Fruit fly (Drosophila melanogaster) whole organism, embryonic: ENCODE data around the gene CG32812.

Source experiments
- Adf1 ChIP-seq: fragments of 200-800 bp; sonication (Bioruptor generic); IDR thresholded peaks from 2 replicates; pipeline ENCODE4 v1.3.6; 2022; ENCODE audit warnings: missing biosample characterization, missing genetic modification characterization
- Bdp1 ChIP-seq: fragments of 200-800 bp; sonication (Bioruptor generic); optimal IDR thresholded peaks from 3 replicates; lab custom pipeline; 2016; ENCODE audit warnings: missing biosample characterization, missing genetic modification characterization
- CG10147 ChIP-seq: fragments of 200-800 bp; sonication (Bioruptor generic); optimal IDR thresholded peaks from 2 replicates; lab custom pipeline; 2019; ENCODE audit warnings: missing biosample characterization, mild to moderate bottlenecking, missing genetic modification characterization, moderate library complexity
- CG10543 ChIP-seq: fragments of 200-800 bp; sonication (Bioruptor generic); optimal IDR thresholded peaks from 3 replicates; lab custom pipeline; 2017; ENCODE audit warnings: missing biosample characterization, mild to moderate bottlenecking, missing genetic modification characterization, moderate library complexity
- CG11504 ChIP-seq: fragments of 200-800 bp; sonication (Bioruptor generic); optimal IDR thresholded peaks from 3 replicates; lab custom pipeline; 2019; ENCODE audit warnings: missing biosample characterization, mild to moderate bottlenecking, missing genetic modification characterization, moderate library complexity
- CG12769 ChIP-seq: fragments of 200-800 bp; sonication (Bioruptor generic); optimal IDR thresholded peaks from 2 replicates; lab custom pipeline; 2019; ENCODE audit warnings: missing biosample characterization, mild to moderate bottlenecking, missing genetic modification characterization, moderate library complexity
- CG15269 ChIP-seq: fragments of 200-800 bp; sonication (Bioruptor generic); optimal IDR thresholded peaks from 2 replicates; lab custom pipeline; 2018; ENCODE audit warnings: missing biosample characterization, mild to moderate bottlenecking, missing genetic modification characterization, moderate library complexity
- CG16779 ChIP-seq: fragments of 200-800 bp; sonication (Bioruptor generic); IDR thresholded peaks from 2 replicates; pipeline ENCODE4 v1.3.6; 2022; ENCODE audit warnings: missing biosample characterization, missing genetic modification characterization
- CG17568 ChIP-seq: fragments of 200-800 bp; sonication (Bioruptor generic); optimal IDR thresholded peaks from 2 replicates; lab custom pipeline; 2018; ENCODE audit warnings: missing biosample characterization, mild to moderate bottlenecking, missing genetic modification characterization, moderate library complexity
- CG2116 ChIP-seq: fragments of 200-800 bp; sonication (Bioruptor generic); optimal IDR thresholded peaks from 3 replicates; lab custom pipeline; 2018; ENCODE audit warnings: missing biosample characterization, mild to moderate bottlenecking, missing genetic modification characterization
- CG2678 ChIP-seq: fragments of 200-800 bp; sonication (Bioruptor generic); optimal IDR thresholded peaks from 3 replicates; lab custom pipeline; 2019; ENCODE audit warnings: missing biosample characterization, mild to moderate bottlenecking, missing genetic modification characterization, moderate library complexity
- CG32532 ChIP-seq: fragments of 200-800 bp; sonication (Bioruptor generic); IDR thresholded peaks from 2 replicates; pipeline ENCODE4 v1.3.6; 2022; ENCODE audit warnings: missing biosample characterization, missing genetic modification characterization
- CG32772 ChIP-seq: fragments of 200-800 bp; sonication (Bioruptor generic); IDR thresholded peaks from 2 replicates; pipeline ENCODE4 v1.3.6; 2022; ENCODE audit warnings: missing biosample characterization, missing genetic modification characterization
- CG42726 ChIP-seq: fragments of 200-800 bp; sonication (Bioruptor generic); IDR thresholded peaks from 2 replicates; pipeline ENCODE4 v1.3.6; 2022; ENCODE audit warnings: missing biosample characterization, missing genetic modification characterization; ENCODE audit not compliant: partially characterized antibody
- CG6175 ChIP-seq: fragments of 200-800 bp; sonication (Bioruptor generic); IDR thresholded peaks from 3 replicates; pipeline ENCODE4 v1.3.6; 2022; ENCODE audit warnings: missing biosample characterization, missing genetic modification characterization
- CG8290 ChIP-seq, 3 experiments: fragments of 200-800 bp; sonication (Bioruptor generic); optimal IDR thresholded peaks; 2 replicates each; lab custom pipeline; 2016 to 2019; ENCODE audit warnings: missing biosample characterization in 3 of 3, missing genetic modification characterization in 3 of 3, mild to moderate bottlenecking in 2 of 3, moderate library complexity in 1 of 3
- CG9609 ChIP-seq: fragments of 200-800 bp; sonication (Bioruptor generic); optimal IDR thresholded peaks from 3 replicates; lab custom pipeline; 2016; ENCODE audit warnings: missing biosample characterization, missing genetic modification characterization
- CHES-1-like ChIP-seq: fragments of 200-800 bp; sonication (Bioruptor generic); optimal IDR thresholded peaks from 2 replicates; lab custom pipeline; 2016; ENCODE audit warnings: missing biosample characterization, missing genetic modification characterization
- Chrac-16 ChIP-seq: fragments of 200-800 bp; sonication (Bioruptor generic); optimal IDR thresholded peaks from 3 replicates; lab custom pipeline; 2016; ENCODE audit warnings: missing biosample characterization, missing genetic modification characterization
- CkIIα-i1 ChIP-seq: fragments of 200-800 bp; sonication (Bioruptor generic); IDR thresholded peaks from 2 replicates; pipeline ENCODE4 v1.3.6; 2022; ENCODE audit warnings: missing biosample characterization, missing genetic modification characterization
- Dbx ChIP-seq: fragments of 200-800 bp; sonication (Bioruptor generic); IDR thresholded peaks from 3 replicates; pipeline ENCODE4 v1.3.6; 2022; ENCODE audit warnings: missing biosample characterization, missing genetic modification characterization
- Hey ChIP-seq: fragments of 200-800 bp; sonication (Bioruptor generic); optimal IDR thresholded peaks from 3 replicates; lab custom pipeline; 2018; ENCODE audit warnings: missing biosample characterization, mild to moderate bottlenecking, missing genetic modification characterization
- Med ChIP-seq: fragments of 200-800 bp; sonication (Bioruptor generic); peaks from one replicate; lab custom pipeline; 2016; ENCODE audit warnings: missing biosample characterization, missing genetic modification characterization, mild to moderate bottlenecking, inconsistent platforms, moderate library complexity
- NfI ChIP-seq: fragments of 200-800 bp; sonication (Bioruptor generic); optimal IDR thresholded peaks from 3 replicates; lab custom pipeline; 2018; ENCODE audit warnings: missing biosample characterization, mild to moderate bottlenecking, missing genetic modification characterization, moderate library complexity
- Oaz ChIP-seq: fragments of 200-800 bp; sonication (Bioruptor generic); IDR thresholded peaks from 2 replicates; pipeline ENCODE4 v1.3.6; 2022; ENCODE audit warnings: missing biosample characterization, missing genetic modification characterization
- Sin3A ChIP-seq: fragments of >200 bp; optimal IDR thresholded peaks from 2 replicates; lab custom pipeline; 2018
- Sox100B ChIP-seq: fragments of 200-800 bp; sonication (Bioruptor generic); optimal IDR thresholded peaks from 3 replicates; lab custom pipeline; 2018; ENCODE audit warnings: missing biosample characterization, mild to moderate bottlenecking, missing genetic modification characterization
- Usf ChIP-seq: fragments of 200-800 bp; sonication (Bioruptor generic); optimal IDR thresholded peaks from 2 replicates; lab custom pipeline; 2017; ENCODE audit warnings: missing genotype, missing biosample characterization, missing genetic modification characterization
- Xrp1 ChIP-seq: fragments of 200-800 bp; sonication (Bioruptor generic); IDR thresholded peaks from 2 replicates; pipeline ENCODE4 v1.3.6; 2022; ENCODE audit warnings: missing biosample characterization, missing genetic modification characterization
- abd-A ChIP-seq: fragments of 200-800 bp; sonication (Bioruptor generic); optimal IDR thresholded peaks from 3 replicates; lab custom pipeline; 2019; ENCODE audit warnings: missing biosample characterization, mild to moderate bottlenecking, missing genetic modification characterization, moderate library complexity
- al ChIP-seq: fragments of 200-800 bp; sonication (Bioruptor generic); IDR thresholded peaks from 2 replicates; pipeline ENCODE4 v1.3.6; 2022; ENCODE audit warnings: missing biosample characterization, missing genetic modification characterization
- aop ChIP-seq: fragments of 200-800 bp; sonication (Bioruptor generic); IDR thresholded peaks from 2 replicates; pipeline ENCODE4 v1.3.6; 2022; ENCODE audit warnings: missing biosample characterization, missing genetic modification characterization
- az2 ChIP-seq: fragments of 200-800 bp; sonication (Bioruptor generic); optimal IDR thresholded peaks from 3 replicates; lab custom pipeline; 2016; ENCODE audit warnings: missing biosample characterization, missing genetic modification characterization
- caup ChIP-seq: fragments of 200-800 bp; sonication (Bioruptor generic); optimal IDR thresholded peaks from 3 replicates; lab custom pipeline; 2017; ENCODE audit warnings: missing biosample characterization, mild to moderate bottlenecking, missing genetic modification characterization, moderate library complexity; ENCODE audit not compliant: severe bottlenecking
- chinmo ChIP-seq: fragments of 200-800 bp; sonication (Bioruptor generic); IDR thresholded peaks from 4 replicates; pipeline ENCODE4 v1.3.6; 2022; ENCODE audit warnings: missing biosample characterization, missing genetic modification characterization; ENCODE audit not compliant: partially characterized antibody
- cwo ChIP-seq: fragments of 200-800 bp; sonication (Bioruptor generic); optimal IDR thresholded peaks from 3 replicates; lab custom pipeline; 2017; ENCODE audit warnings: missing biosample characterization, missing genetic modification characterization, mild to moderate bottlenecking, moderate library complexity, missing genetic modification reagents
- dysf ChIP-seq: fragments of 200-800 bp; sonication (Bioruptor generic); IDR thresholded peaks from 3 replicates; pipeline ENCODE4 v1.3.6; 2022; ENCODE audit warnings: missing biosample characterization, missing genetic modification characterization
- emc ChIP-seq: fragments of 200-800 bp; sonication (Bioruptor generic); optimal IDR thresholded peaks from 2 replicates; lab custom pipeline; 2016; ENCODE audit warnings: missing biosample characterization, missing genetic modification characterization
- ftz-f1 ChIP-seq: fragments of 200-800 bp; sonication (Bioruptor generic); optimal IDR thresholded peaks from 2 replicates; lab custom pipeline; 2016; ENCODE audit warnings: missing biosample characterization, missing genetic modification characterization
- klu ChIP-seq: fragments of 200-800 bp; sonication (Bioruptor generic); IDR thresholded peaks from 2 replicates; pipeline ENCODE4 v1.3.6; 2022; ENCODE audit warnings: missing biosample characterization, missing genetic modification characterization
- mirr ChIP-seq: fragments of 200-800 bp; sonication (Bioruptor generic); optimal IDR thresholded peaks from 3 replicates; lab custom pipeline; 2018; ENCODE audit warnings: missing biosample characterization, mild to moderate bottlenecking, missing genetic modification characterization
- oc ChIP-seq: fragments of 200-800 bp; sonication (Bioruptor generic); optimal IDR thresholded peaks from 2 replicates; lab custom pipeline; 2018; ENCODE audit warnings: missing biosample characterization, mild to moderate bottlenecking, missing genetic modification characterization, moderate library complexity
- prd ChIP-seq, 3 experiments: fragments of >200 bp in 2 of 3; fragments of 200-800 bp in 1 of 3; sonication (Bioruptor generic) in 1 of 3; optimal IDR thresholded peaks in 2 of 3; IDR thresholded peaks in 1 of 3; 2 replicates in 2 of 3; 3 replicates in 1 of 3; pipeline versions ENCODE4 v1.3.6 to Lab custom; 2017 to 2022; ENCODE audit warnings: missing biosample characterization in 1 of 3, missing genetic modification characterization in 1 of 3
- ranshi ChIP-seq: fragments of 200-800 bp; sonication (Bioruptor generic); IDR thresholded peaks from 2 replicates; pipeline ENCODE4 v1.3.6; 2022; ENCODE audit warnings: missing biosample characterization, missing genetic modification characterization
- row ChIP-seq: fragments of 200-800 bp; sonication (Bioruptor generic); IDR thresholded peaks from 3 replicates; pipeline ENCODE4 v1.3.6; 2022; ENCODE audit warnings: missing biosample characterization, missing genetic modification characterization
- run ChIP-seq: fragments of 200-800 bp; sonication (Bioruptor generic); optimal IDR thresholded peaks from 3 replicates; lab custom pipeline; 2018; ENCODE audit warnings: missing biosample characterization, mild to moderate bottlenecking, missing genetic modification characterization
- salm ChIP-seq: fragments of 200-800 bp; sonication (Bioruptor generic); optimal IDR thresholded peaks from 2 replicates; lab custom pipeline; 2018; ENCODE audit warnings: missing biosample characterization, mild to moderate bottlenecking, missing genetic modification characterization
- sens-2 ChIP-seq: fragments of 200-800 bp; sonication (Bioruptor generic); IDR thresholded peaks from 2 replicates; pipeline ENCODE4 v1.3.6; 2022; ENCODE audit warnings: missing biosample characterization, missing genetic modification characterization
- yki ChIP-seq: fragments of >200 bp; optimal IDR thresholded peaks from 3 replicates; lab custom pipeline; 2018

The CG32812 gene

DNA sequence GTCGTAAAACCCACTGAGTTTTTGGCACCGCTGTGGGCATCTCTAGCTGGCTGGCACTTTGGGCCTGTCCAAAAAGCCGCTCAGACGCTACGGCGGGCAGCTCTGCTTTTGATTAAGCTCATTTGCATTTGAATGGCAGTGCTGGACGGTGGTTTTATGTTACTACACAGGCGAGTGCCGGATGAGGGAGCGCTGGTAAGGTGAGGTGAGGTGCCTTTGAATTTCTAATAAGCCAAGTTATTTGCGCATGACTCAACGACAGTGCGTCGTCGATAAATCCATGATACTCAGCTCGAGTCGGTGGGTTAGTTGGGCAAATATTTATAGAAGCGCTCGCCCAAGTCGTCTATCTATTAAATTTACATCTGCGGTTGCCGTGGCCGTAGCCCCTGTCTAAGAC lies 2.9 kb upstream of the CG32812 start (continued):
- no peak for TF ChIP-seq CHES-1-like (GFP tag; lab: Kevin White, UChicago)
- no peak for TF ChIP-seq CG2116 (GFP tag; lab: Kevin White, UChicago)
- TF ChIP-seq CG16779 (GFP tag; lab: Robert Waterston, UW): no peak
- TF ChIP-seq Hey (tag; lab: Kevin White, UChicago): no peak
- TF ChIP-seq Sin3A: no peak
- peak; percentile 86 for TF ChIP-seq CG12769 (tag; lab: Kevin White, UChicago)
- TF ChIP-seq CG11504: no peak
- no peak for TF ChIP-seq Chrac-16 (GFP tag; lab: Kevin White, UChicago)
- no peak for TF ChIP-seq CG17568 (GFP tag; lab: Kevin White, UChicago)
- TF ChIP-seq CkIIα-i1 (GFP tag; lab: Robert Waterston, UW): no peak
- TF ChIP-seq yki (lab: Kevin White, UChicago): no peak
- no peak for TF ChIP-seq CG32772 (GFP tag; lab: Robert Waterston, UW)
- TF ChIP-seq Xrp1 (GFP tag; lab: Robert Waterston, UW): no peak
- TF ChIP-seq CG9609: no peak
- TF ChIP-seq CG10543 (GFP tag; lab: Kevin White, UChicago): peak; percentile 2
- peak; percentile 81 for TF ChIP-seq abd-A (tag; lab: Kevin White, UChicago)
- TF ChIP-seq az2: no peak
- peak; percentile 70 for TF ChIP-seq oc (tag; lab: Kevin White, UChicago)
- TF ChIP-seq, all 482 proteins: peak for 16

DNA sequence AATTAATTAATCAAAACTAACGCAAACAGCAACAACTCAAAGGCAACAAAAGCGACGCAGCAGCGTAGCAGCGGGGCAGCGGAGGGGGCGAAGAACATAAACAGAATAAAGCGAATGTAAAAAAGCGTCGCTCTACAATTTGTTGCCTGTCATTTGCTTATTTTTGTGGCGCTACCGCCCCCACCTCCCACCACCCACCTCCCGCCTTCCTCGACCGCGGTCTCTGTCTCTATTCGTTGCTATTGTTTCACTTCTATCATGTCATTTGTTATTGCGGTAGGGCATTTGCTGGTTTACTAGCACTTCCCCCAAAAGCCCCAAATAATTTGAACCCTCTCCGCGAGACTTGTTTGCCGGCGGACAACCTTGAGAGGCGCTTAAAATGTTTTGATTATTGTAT lies 1.8 kb upstream of the CG32812 start:
- TF ChIP-seq NfI (GFP tag; lab: Kevin White, UChicago): peak; percentile 4
- peak; percentile 58 for TF ChIP-seq mirr
- no peak for TF ChIP-seq CG42726 (GFP tag; lab: Robert Waterston, UW)
- TF ChIP-seq abd-A (tag; lab: Kevin White, UChicago): peak; percentile 47
- TF ChIP-seq emc (GFP tag; lab: Kevin White, UChicago): no peak
- peak; percentile 13 for TF ChIP-seq caup (GFP tag; lab: Kevin White, UChicago)
- TF ChIP-seq klu (GFP tag; lab: Robert Waterston, UW): peak; percentile 47; the same call in 1 of the 2 replicates
- TF ChIP-seq salm (tag; lab: Kevin White, UChicago): no peak
- TF ChIP-seq ftz-f1: peak; percentile 58
- TF ChIP-seq prd (optimal IDR thresholded peaks at IDR 0.05; lab: Kevin White, UChicago): no peak
- 0 out of 3 replicates have a peak, but pooled peaks have one; percentile 10 for TF ChIP-seq prd (GFP tag; IDR thresholded peaks at IDR 0.05; lab: Robert Waterston, UW)
- TF ChIP-seq row: peak; percentile 27; the same call in 1 of the 3 replicates
- no peak for TF ChIP-seq run (tag; lab: Kevin White, UChicago)
- peak; percentile 56 for TF ChIP-seq Med (GFP tag; lab: Kevin White, UChicago)
- peak; percentile 46; the same call in 1 of the 3 replicates for TF ChIP-seq Dbx (GFP tag; lab: Robert Waterston, UW)
- 0 out of 2 replicates have a peak, but pooled peaks have one; percentile 23 for TF ChIP-seq ranshi (GFP tag; lab: Robert Waterston, UW)
- TF ChIP-seq CG10147 (GFP tag; lab: Kevin White, UChicago): peak; percentile 18
- TF ChIP-seq Adf1: peak; percentile 73
- TF ChIP-seq CG12769 (tag; lab: Kevin White, UChicago): peak; percentile 71
- TF ChIP-seq CG32532 (GFP tag; lab: Robert Waterston, UW): 0 out of 2 replicates have a peak, but pooled peaks have one; percentile 18
- peak; percentile 28; the same call in 1 of the 2 replicates for TF ChIP-seq al (GFP tag; lab: Robert Waterston, UW)
- TF ChIP-seq chinmo (GFP tag; lab: Robert Waterston, UW): peak; percentile 91
- no peak for TF ChIP-seq cwo (GFP tag; lab: Kevin White, UChicago)
- no peak for TF ChIP-seq Sox100B (GFP tag; lab: Kevin White, UChicago)
- peak; percentile 16; the same call in 1 of the 3 replicates for TF ChIP-seq dysf (GFP tag; lab: Robert Waterston, UW)
- peak; percentile 94 for TF ChIP-seq CG6175 (GFP tag; lab: Robert Waterston, UW)
- no peak for TF ChIP-seq Bdp1 (GFP tag; lab: Kevin White, UChicago)
- no peak for TF ChIP-seq Oaz (GFP tag; lab: Robert Waterston, UW)
- no peak for TF ChIP-seq CG8290 (GFP tag; optimal IDR thresholded peaks at IDR 0.05; lab: Kevin White, UChicago)
- peak in 1 of 2 experiments; percentile 35 for TF ChIP-seq CG8290 (tag; optimal IDR thresholded peaks at IDR 0.05; lab: Kevin White, UChicago)
- no peak for TF ChIP-seq sens-2 (GFP tag; lab: Robert Waterston, UW)
- no peak for TF ChIP-seq CG15269 (tag; lab: Kevin White, UChicago)
- TF ChIP-seq Usf (GFP tag; lab: Kevin White, UChicago): no peak
- peak; percentile 18 for TF ChIP-seq CG2678 (tag; lab: Kevin White, UChicago)
- no peak for TF ChIP-seq aop (GFP tag; lab: Robert Waterston, UW)
